Worm (Caenorhabditis elegans): ENCODE measurements around the gene F32G8.2.

The F32G8.2 gene

ce11 chrV:10588694-10589093, 38.9 kb downstream of the F32G8.2 start, which contains the start of gene srg-32:
Gene srg-32, minus strand, starts transcription at chrV:10588794.
- no peak for TF ChIP-seq hlh-8 (tag; optimal IDR thresholded peaks at IDR 0.05)
- no peak for TF ChIP-seq elt-4 (tag; optimal IDR thresholded peaks at IDR 0.05)
- TF ChIP-seq gmeb-2 (tag; optimal IDR thresholded peaks at IDR 0.05), result no peak
- no peak for TF ChIP-seq ceh-2 (tag; optimal IDR thresholded peaks at IDR 0.05)
- TF ChIP-seq dmd-4 (tag; optimal IDR thresholded peaks at IDR 0.05; ENCODE audit: borderline replicate concordance), result no peak
- TF ChIP-seq ceh-14 (tag; optimal IDR thresholded peaks at IDR 0.05), result no peak
- no peak for TF ChIP-seq pqm-1 (tag; optimal IDR thresholded peaks at IDR 0.05)
- TF ChIP-seq ceh-48 (tag; optimal IDR thresholded peaks at IDR 0.05), result no peak
- no peak for TF ChIP-seq pros-1 (tag; optimal IDR thresholded peaks at IDR 0.05)

DNA sequence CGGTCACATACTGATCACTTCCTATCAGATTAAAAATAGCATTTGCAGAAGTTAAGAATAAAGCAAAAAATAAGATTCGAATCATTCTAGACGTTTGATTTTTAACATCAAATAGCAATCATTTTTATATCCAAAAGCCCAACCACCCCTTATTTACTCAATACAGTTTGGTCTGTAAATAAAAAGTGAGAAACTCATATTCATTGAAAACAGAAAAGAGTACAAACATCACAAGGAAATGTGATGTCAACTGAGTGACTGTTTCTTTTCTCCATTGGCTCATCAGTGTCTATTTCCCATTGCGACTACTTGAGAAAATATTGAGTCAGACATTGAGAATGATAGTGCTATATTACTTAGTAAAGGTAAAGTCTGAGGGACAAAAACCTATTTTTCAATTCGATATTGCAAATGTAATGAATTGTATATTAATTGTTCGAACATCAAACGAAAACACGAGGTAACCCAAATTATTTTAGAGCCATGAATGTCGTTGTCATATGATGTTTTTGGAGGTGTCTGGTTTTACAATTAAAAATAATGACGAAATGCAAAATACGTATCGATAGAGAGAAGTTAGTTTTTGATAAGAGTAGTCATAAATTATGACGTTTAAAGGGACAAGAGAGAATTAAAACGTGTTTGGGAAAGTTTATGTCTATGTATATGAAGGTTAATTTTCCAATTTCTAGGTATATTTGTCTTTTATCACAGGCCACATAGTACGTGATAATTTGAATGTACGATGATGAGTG, 40.1 kb downstream of the F32G8.2 start, which contains the start of gene ttr-23:
ttr-23 (minus strand) TSS at position 87 of the 755 bp plus-strand sequence.
- TF ChIP-seq ahr-1 (tag; optimal IDR thresholded peaks at IDR 0.05) (no peak), tbx-7 (tag; optimal IDR thresholded peaks at IDR 0.05) (no peak)

ce11 chrV:10592479-10592878, 42.7 kb downstream of the F32G8.2 start, which contains the start of gene T21C9.9:
Gene T21C9.9, minus strand, starts transcription at chrV:10592579.
- TF ChIP-seq ceh-48 (tag; optimal IDR thresholded peaks at IDR 0.05) (no peak), madf-2 (tag; optimal IDR thresholded peaks at IDR 0.05) (no peak), elt-2 (tag; optimal IDR thresholded peaks at IDR 0.05) (no peak), pax-1 (tag; optimal IDR thresholded peaks at IDR 0.05) (no peak)

DNA sequence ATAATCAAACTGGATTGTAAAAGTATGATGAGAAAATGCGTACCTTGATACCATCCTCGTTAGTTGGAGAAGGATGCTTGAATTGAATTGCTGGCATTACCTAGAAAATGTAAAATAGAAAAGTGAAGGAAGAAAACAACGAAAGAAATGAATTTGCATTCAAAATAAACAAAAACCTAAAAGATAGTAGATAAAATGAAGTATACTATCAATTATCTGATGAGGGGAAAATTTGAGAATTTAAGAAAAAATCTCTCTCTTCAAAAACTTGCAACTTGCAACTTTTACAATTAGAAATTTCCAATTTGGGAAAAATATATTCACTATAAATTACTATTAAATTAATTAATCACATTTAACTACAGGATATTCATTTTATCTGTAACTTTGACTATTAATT, 45.0 kb downstream of the F32G8.2 start, which contains the start of gene T21C9.11:
T21C9.11 (minus strand) TSS at position 101 of the 400 bp plus-strand sequence.
- TF ChIP-seq tbx-2 (tag; optimal IDR thresholded peaks at IDR 0.05) (no peak), dmd-4 (tag; optimal IDR thresholded peaks at IDR 0.05; ENCODE audit: borderline replicate concordance) (no peak), ceh-34 (tag; optimal IDR thresholded peaks at IDR 0.05) (no peak), hlh-15 (tag; optimal IDR thresholded peaks at IDR 0.05) (no peak), syd-9 (tag; optimal IDR thresholded peaks at IDR 0.05) (no peak), fax-1 (tag; optimal IDR thresholded peaks at IDR 0.05) (no peak), sox-2 (GFP tag; IDR thresholded peaks at IDR 0.05) (no peak)

ce11 chrV:10597234-10597633, 47.4 kb downstream of the F32G8.2 start, which contains the start of gene T21C9.13:
Gene T21C9.13, plus strand, starts transcription at chrV:10597266.
- no peak for TF ChIP-seq elt-4 (tag; optimal IDR thresholded peaks at IDR 0.05)
- no peak for TF ChIP-seq K09A11.1 (tag; optimal IDR thresholded peaks at IDR 0.05; ENCODE audit: insufficient read depth)
- no peak for TF ChIP-seq ztf-16 (tag; optimal IDR thresholded peaks at IDR 0.05)
- TF ChIP-seq zip-5 (tag; optimal IDR thresholded peaks at IDR 0.05), result no peak
- TF ChIP-seq pax-1 (tag; optimal IDR thresholded peaks at IDR 0.05), result no peak
- TF ChIP-seq T23F11.4 (GFP tag; optimal IDR thresholded peaks at IDR 0.05), result no peak
- no peak for TF ChIP-seq C08G9.2 (tag; optimal IDR thresholded peaks at IDR 0.05)
- no peak for TF ChIP-seq pros-1 (tag; optimal IDR thresholded peaks at IDR 0.05)
- no peak for TF ChIP-seq ceh-34 (tag; optimal IDR thresholded peaks at IDR 0.05)
- TF ChIP-seq nfya-1 (tag; optimal IDR thresholded peaks at IDR 0.05), result no peak
- no peak for TF ChIP-seq ceh-18 (tag; optimal IDR thresholded peaks at IDR 0.05)
- TF ChIP-seq ceh-6 (GFP tag; optimal IDR thresholded peaks at IDR 0.05), result no peak
- no peak for TF ChIP-seq ceh-19 (GFP tag; optimal IDR thresholded peaks at IDR 0.05)
- TF ChIP-seq hlh-15 (tag; optimal IDR thresholded peaks at IDR 0.05), result no peak
- TF ChIP-seq ttx-3 (tag; optimal IDR thresholded peaks at IDR 0.05), result no peak
- TF ChIP-seq hlh-30 (tag; optimal IDR thresholded peaks at IDR 0.05; ENCODE audit: insufficient read depth), result no peak
- TF ChIP-seq gmeb-2 (tag; optimal IDR thresholded peaks at IDR 0.05), result no peak
- TF ChIP-seq Y22D7AL.16 (tag; optimal IDR thresholded peaks at IDR 0.05), result no peak
- TF ChIP-seq fkh-6 (tag; optimal IDR thresholded peaks at IDR 0.05), result no peak

Data from whole organism, late embryonic.